Worm (Caenorhabditis elegans): Measurements from ENCODE around the gene Y39B6A.30.

Gene Y39B6A.30

ce11 chrV:19063326-19063725 is 49.0 kb downstream of the Y39B6A.30 start:
- TF ChIP-seq zip-4 (GFP tag; optimal IDR thresholded peaks at IDR 0.05) (no peak), unc-130 (tag; optimal IDR thresholded peaks at IDR 0.05) (no peak), lin-35 (GFP tag; optimal IDR thresholded peaks at IDR 0.05) (no peak), fkh-8 (tag; optimal IDR thresholded peaks at IDR 0.05) (no peak), skn-1 (tag; optimal IDR thresholded peaks at IDR 0.05) (no peak), lin-13 (GFP tag; optimal IDR thresholded peaks at IDR 0.05) (no peak), irx-1 (tag; optimal IDR thresholded peaks at IDR 0.05) (no peak), ceh-88 (GFP tag; IDR thresholded peaks at IDR 0.05) (no peak), hpl-2 (GFP tag; optimal IDR thresholded peaks at IDR 0.05) (no peak), ceh-8 (GFP tag; optimal IDR thresholded peaks at IDR 0.05) (no peak), blmp-1 (tag; optimal IDR thresholded peaks at IDR 0.05) (no peak), ceh-82 (tag; optimal IDR thresholded peaks at IDR 0.05) (no peak), dpl-1 (GFP tag; optimal IDR thresholded peaks at IDR 0.05) (no peak), egl-13 (tag; optimal IDR thresholded peaks at IDR 0.05) (no peak), pqm-1 (tag; optimal IDR thresholded peaks at IDR 0.05) (no peak)

DNA sequence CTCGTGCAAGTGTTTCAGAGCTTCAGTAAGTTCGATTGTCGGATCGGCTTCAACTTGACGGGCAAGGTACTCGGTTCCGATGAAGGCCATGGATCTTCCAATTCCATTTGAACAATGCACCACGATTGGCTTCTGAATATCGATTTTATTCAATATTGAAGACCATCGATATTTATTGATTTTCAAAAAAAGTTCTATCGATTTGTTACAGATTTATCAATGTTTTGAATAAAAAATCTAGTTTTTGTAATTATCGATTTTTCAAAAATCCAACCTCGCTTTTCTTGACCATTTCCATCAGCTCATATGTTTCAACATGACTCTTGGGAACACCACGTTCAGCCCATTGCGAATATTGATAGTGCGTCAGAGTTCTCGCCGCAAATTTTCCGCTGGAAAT is 54.5 kb downstream of the Y39B6A.30 start:
- TF ChIP-seq ceh-90 (tag; optimal IDR thresholded peaks at IDR 0.05), result no peak
- TF ChIP-seq pax-3 (tag; optimal IDR thresholded peaks at IDR 0.05), result no peak
- no peak for TF ChIP-seq vab-15 (tag; optimal IDR thresholded peaks at IDR 0.05)
- no peak for TF ChIP-seq nhr-90 (tag; optimal IDR thresholded peaks at IDR 0.05; ENCODE audit: poor library complexity)
- no peak for TF ChIP-seq fkh-10 (GFP tag; optimal IDR thresholded peaks at IDR 0.05)
- no peak for TF ChIP-seq snu-23 (GFP tag; optimal IDR thresholded peaks at IDR 0.05)
